Worm (Caenorhabditis elegans) whole organism, L3 larva: ENCODE data around the gene mrpl-36.
A peak's percentile ranks its signal among the peaks of the same experiment; 100 is the strongest.

Source experiments
- R02D3.7 ChIP-seq: fragments of 150-350 bp; optimal IDR thresholded peaks from 2 replicates; lab custom pipeline; 2014; ENCODE audit warnings: missing biosample characterization, missing genetic modification characterization
- ama-1 ChIP-seq: fragments of 150-350 bp; optimal IDR thresholded peaks from 2 replicates; lab custom pipeline; 2018
- ceh-16 ChIP-seq: sonication (generic microtip); optimal IDR thresholded peaks from 2 replicates; lab custom pipeline; 2017; ENCODE audit warnings: missing biosample characterization, missing genetic modification characterization
- ceh-28 ChIP-seq: fragments of 150-350 bp; optimal IDR thresholded peaks from 2 replicates; lab custom pipeline; 2014; ENCODE audit warnings: missing biosample characterization, missing genetic modification reagents, missing genetic modification characterization
- ceh-82 ChIP-seq: fragments of 150-350 bp; optimal IDR thresholded peaks from 2 replicates; lab custom pipeline; 2014; ENCODE audit warnings: missing biosample characterization, missing genetic modification characterization
- ceh-9 ChIP-seq: sonication (generic microtip); optimal IDR thresholded peaks from 2 replicates; lab custom pipeline; 2018; ENCODE audit warnings: missing biosample characterization, missing genetic modification characterization
- daf-12 ChIP-seq: fragments of 150-350 bp; optimal IDR thresholded peaks from 2 replicates; lab custom pipeline; 2014; ENCODE audit warnings: missing biosample characterization, missing genetic modification reagents, missing genetic modification characterization
- elt-1 ChIP-seq: fragments of 150-350 bp; optimal IDR thresholded peaks from 2 replicates; lab custom pipeline; 2014; ENCODE audit warnings: missing biosample characterization, missing genetic modification characterization
- elt-2 ChIP-seq: sonication (generic microtip); optimal IDR thresholded peaks from 2 replicates; lab custom pipeline; 2016; ENCODE audit warnings: missing genetic modification reagents, mild to moderate bottlenecking, missing genetic modification characterization, missing compliant biosample characterization
- elt-3 ChIP-seq, 3 experiments: fragments of 150-350 bp in 1 of 3; sonication (generic microtip) in 2 of 3; optimal IDR thresholded peaks; 2 replicates in 2 of 3; 4 replicates in 1 of 3; lab custom pipeline; 2014 to 2017; ENCODE audit warnings: missing biosample characterization in 3 of 3, missing genetic modification characterization in 3 of 3
- fkh-10 ChIP-seq: sonication (generic microtip); optimal IDR thresholded peaks from 2 replicates; lab custom pipeline; 2017; ENCODE audit warnings: missing biosample characterization, missing genetic modification reagents, missing genetic modification characterization
- fkh-2 ChIP-seq: fragments of 150-350 bp; optimal IDR thresholded peaks from 2 replicates; lab custom pipeline; 2014; ENCODE audit warnings: missing biosample characterization, missing genetic modification reagents, missing genetic modification characterization
- fos-1 ChIP-seq: fragments of 150-350 bp; optimal IDR thresholded peaks from 2 replicates; lab custom pipeline; 2014; ENCODE audit warnings: missing biosample characterization, missing genetic modification characterization
- hmg-11 ChIP-seq: sonication (generic microtip); optimal IDR thresholded peaks from 2 replicates; lab custom pipeline; 2016; ENCODE audit warnings: missing genetic modification characterization, missing compliant biosample characterization
- jun-1 ChIP-seq: fragments of 150-350 bp; optimal IDR thresholded peaks from 2 replicates; lab custom pipeline; 2014; ENCODE audit warnings: missing biosample characterization, missing genetic modification reagents, missing genetic modification characterization
- lin-15B ChIP-seq: fragments of 150-350 bp; optimal IDR thresholded peaks from 2 replicates; lab custom pipeline; 2014; ENCODE audit warnings: missing biosample characterization, missing genetic modification characterization
- lin-39 ChIP-seq: fragments of 150-350 bp; optimal IDR thresholded peaks from 2 replicates; lab custom pipeline; 2018; ENCODE audit warnings: missing biosample characterization, missing genetic modification reagents, missing genetic modification characterization
- lsy-12 ChIP-seq: sonication (generic microtip); optimal IDR thresholded peaks from 2 replicates; lab custom pipeline; 2016; ENCODE audit warnings: mild to moderate bottlenecking, missing genetic modification characterization, missing compliant biosample characterization
- nfya-1 ChIP-seq: sonication (generic microtip); optimal IDR thresholded peaks from 2 replicates; lab custom pipeline; 2017; ENCODE audit warnings: missing genetic modification characterization, mild to moderate bottlenecking, missing compliant biosample characterization, antibody characterized with exemption, moderate library complexity; ENCODE audit not compliant: insufficient read depth
- nhr-12 ChIP-seq: fragments of 150-350 bp; optimal IDR thresholded peaks from 2 replicates; lab custom pipeline; 2014; ENCODE audit warnings: missing biosample characterization, missing genetic modification characterization
- nhr-23 ChIP-seq: fragments of 150-350 bp; optimal IDR thresholded peaks from 2 replicates; lab custom pipeline; 2014; ENCODE audit warnings: missing biosample characterization, missing genetic modification reagents, missing genetic modification characterization
- nhr-237 ChIP-seq: fragments of 150-350 bp; optimal IDR thresholded peaks from 2 replicates; lab custom pipeline; 2014; ENCODE audit warnings: missing biosample characterization, missing genetic modification characterization
- nhr-28 ChIP-seq: fragments of 150-350 bp; optimal IDR thresholded peaks from 2 replicates; lab custom pipeline; 2014; ENCODE audit warnings: missing biosample characterization, missing genetic modification characterization
- nhr-43 ChIP-seq: sonication (generic microtip); optimal IDR thresholded peaks from 2 replicates; lab custom pipeline; 2016; ENCODE audit warnings: mild to moderate bottlenecking, missing genetic modification characterization, missing compliant biosample characterization; ENCODE audit not compliant: poor library complexity, severe bottlenecking
- nhr-67 ChIP-seq: fragments of 150-350 bp; optimal IDR thresholded peaks from 2 replicates; lab custom pipeline; 2014; ENCODE audit warnings: missing biosample characterization, missing genetic modification characterization
- pha-4 ChIP-seq: fragments of 150-350 bp; optimal IDR thresholded peaks from 2 replicates; lab custom pipeline; 2014; ENCODE audit warnings: missing biosample characterization, missing genetic modification reagents, missing genetic modification characterization
- pqm-1 ChIP-seq: fragments of 150-350 bp; optimal IDR thresholded peaks from 2 replicates; lab custom pipeline; 2017; ENCODE audit warnings: missing biosample characterization, missing genetic modification characterization, inconsistent platforms
- sea-2 ChIP-seq: fragments of 150-350 bp; sonication (generic microtip); optimal IDR thresholded peaks from 4 replicates; lab custom pipeline; 2014; ENCODE audit warnings: missing biosample characterization, missing genetic modification reagents, missing genetic modification characterization
- skn-1 ChIP-seq: fragments of 150-350 bp; optimal IDR thresholded peaks from 2 replicates; lab custom pipeline; 2014; ENCODE audit warnings: missing biosample characterization, missing genetic modification characterization
- snpc-4 ChIP-seq: fragments of 150-350 bp; optimal IDR thresholded peaks from 2 replicates; lab custom pipeline; 2014; ENCODE audit warnings: missing biosample characterization, missing genetic modification characterization
- tbx-2 ChIP-seq: sonication (generic microtip); optimal IDR thresholded peaks from 2 replicates; lab custom pipeline; 2016; ENCODE audit warnings: mild to moderate bottlenecking, missing genetic modification characterization, missing compliant biosample characterization
- unc-62 ChIP-seq: fragments of 150-350 bp; sonication (generic microtip); optimal IDR thresholded peaks from 4 replicates; lab custom pipeline; 2014; ENCODE audit warnings: missing biosample characterization, missing genetic modification reagents, missing genetic modification characterization
- ztf-4 ChIP-seq: fragments of 150-350 bp; optimal IDR thresholded peaks from 2 replicates; lab custom pipeline; 2014; ENCODE audit warnings: missing biosample characterization, missing genetic modification characterization

The mrpl-36 gene

DNA sequence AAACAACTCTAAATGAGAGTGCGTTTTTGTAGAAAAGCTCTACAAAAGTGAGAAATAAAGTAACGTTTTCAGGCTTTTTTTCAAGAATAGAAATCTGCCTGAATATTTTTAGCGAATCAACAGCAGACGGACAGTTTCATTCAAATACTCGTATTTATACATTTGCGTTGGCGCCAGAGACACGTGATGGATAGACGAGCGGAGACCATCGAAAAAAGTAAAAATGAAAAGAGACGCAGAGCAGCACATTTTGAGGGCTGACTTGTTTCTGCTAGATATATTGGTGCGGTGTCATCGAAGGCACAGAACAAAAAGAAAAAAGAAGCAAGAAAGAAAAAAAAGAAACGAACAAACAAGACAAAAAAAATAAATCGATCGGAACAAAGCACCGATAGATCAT, 21.9 kb downstream of the mrpl-36 start:
- TF ChIP-seq snpc-4 (peak; percentile 16), hmg-11 (tag; lab: Kevin White, UChicago) (peak; percentile 2), nfya-1 (tag; lab: Kevin White, UChicago) (peak; percentile 56), lsy-12 (tag; lab: Kevin White, UChicago) (peak; percentile 28), elt-2 (tag; lab: Kevin White, UChicago) (peak; percentile 27), pqm-1 (tag; lab: Kevin White, UChicago) (peak; percentile 7), daf-12 (tag; lab: Kevin White, UChicago) (no peak), skn-1 (peak; percentile 3), ceh-82 (tag; lab: Kevin White, UChicago) (no peak), ceh-9 (tag; lab: Kevin White, UChicago) (no peak), ama-1 (lab: Kevin White, UChicago) (peak; percentile 93), lin-39 (tag; lab: Kevin White, UChicago) (peak; percentile 36), lin-15B (tag; lab: Kevin White, UChicago) (peak; percentile 11), nhr-43 (tag; lab: Kevin White, UChicago) (peak; percentile 11), pha-4 (peak; percentile 89), jun-1 (tag; lab: Kevin White, UChicago) (peak; percentile 62), nhr-12 (tag; lab: Kevin White, UChicago) (no peak), elt-3 (tag; optimal IDR thresholded peaks at IDR 0.05; lab: Kevin White, UChicago) (no peak), nhr-237 (tag; lab: Kevin White, UChicago) (no peak)

DNA sequence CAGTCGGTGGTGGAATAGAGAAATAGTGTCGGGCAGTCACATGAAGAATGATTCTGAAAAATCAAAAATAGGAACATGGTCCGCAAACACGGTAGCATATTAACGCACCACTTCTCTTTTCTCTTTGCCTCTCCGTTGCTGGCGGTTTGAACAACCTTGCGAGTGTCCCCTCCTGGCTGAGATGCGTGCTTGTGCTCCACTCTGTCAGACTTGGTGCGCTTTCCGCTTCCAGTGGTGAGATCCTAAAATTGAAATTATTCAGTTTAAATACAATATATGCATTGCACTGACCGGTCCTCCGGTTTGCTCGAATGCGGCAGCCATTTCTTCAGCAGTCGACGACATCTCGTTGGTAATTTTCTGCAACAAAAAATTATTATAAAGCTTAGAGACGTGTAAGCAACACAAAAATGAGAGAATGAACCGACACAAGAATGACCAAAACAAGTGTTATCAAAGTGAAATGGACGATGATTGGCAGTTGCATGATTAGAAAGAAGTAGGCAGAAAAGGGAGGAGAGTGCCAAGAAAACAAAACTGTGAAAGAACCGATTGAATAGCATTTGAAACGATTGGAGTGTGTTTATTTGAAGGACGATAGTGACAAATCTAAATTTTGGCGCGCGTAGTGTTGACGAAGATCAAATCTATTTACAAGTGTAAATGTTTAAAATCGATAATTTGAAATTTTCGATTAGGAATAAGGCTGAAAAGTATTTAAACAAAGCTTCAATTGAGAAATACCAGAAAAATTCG, 22.7 kb downstream of the mrpl-36 start, which contains the start of gene ZK632.9:
ZK632.9 (minus strand) TSS at position 360 of the 756 bp plus-strand sequence.
- peak; percentile 21 for TF ChIP-seq nfya-1 (tag; lab: Kevin White, UChicago)
- TF ChIP-seq nhr-23 (tag; lab: Kevin White, UChicago), result no peak
- no peak for TF ChIP-seq ceh-9 (tag; lab: Kevin White, UChicago)
- TF ChIP-seq ama-1 (lab: Kevin White, UChicago), result peak; percentile 57
- no peak for TF ChIP-seq nhr-12 (tag; lab: Kevin White, UChicago)
- no peak for TF ChIP-seq fkh-2 (tag; lab: Kevin White, UChicago)
- TF ChIP-seq elt-1, result no peak
- peak; percentile 31 for TF ChIP-seq ceh-28 (tag; lab: Kevin White, UChicago)
- TF ChIP-seq tbx-2 (tag; lab: Kevin White, UChicago), result no peak
- no peak for TF ChIP-seq ceh-82 (tag; lab: Kevin White, UChicago)
- TF ChIP-seq nhr-237 (tag; lab: Kevin White, UChicago), result no peak
- no peak for TF ChIP-seq fkh-10 (GFP tag; lab: Kevin White, UChicago)
- no peak for TF ChIP-seq daf-12 (tag; lab: Kevin White, UChicago)
- no peak for TF ChIP-seq unc-62 (GFP tag; lab: Kevin White, UChicago)
- TF ChIP-seq elt-2 (tag; lab: Kevin White, UChicago), result peak; percentile 28
- peak; percentile 13 for TF ChIP-seq ztf-4 (tag; lab: Kevin White, UChicago)
- no peak for TF ChIP-seq fos-1
- TF ChIP-seq nhr-28 (tag; lab: Kevin White, UChicago), result no peak
- TF ChIP-seq ceh-16, result no peak

DNA sequence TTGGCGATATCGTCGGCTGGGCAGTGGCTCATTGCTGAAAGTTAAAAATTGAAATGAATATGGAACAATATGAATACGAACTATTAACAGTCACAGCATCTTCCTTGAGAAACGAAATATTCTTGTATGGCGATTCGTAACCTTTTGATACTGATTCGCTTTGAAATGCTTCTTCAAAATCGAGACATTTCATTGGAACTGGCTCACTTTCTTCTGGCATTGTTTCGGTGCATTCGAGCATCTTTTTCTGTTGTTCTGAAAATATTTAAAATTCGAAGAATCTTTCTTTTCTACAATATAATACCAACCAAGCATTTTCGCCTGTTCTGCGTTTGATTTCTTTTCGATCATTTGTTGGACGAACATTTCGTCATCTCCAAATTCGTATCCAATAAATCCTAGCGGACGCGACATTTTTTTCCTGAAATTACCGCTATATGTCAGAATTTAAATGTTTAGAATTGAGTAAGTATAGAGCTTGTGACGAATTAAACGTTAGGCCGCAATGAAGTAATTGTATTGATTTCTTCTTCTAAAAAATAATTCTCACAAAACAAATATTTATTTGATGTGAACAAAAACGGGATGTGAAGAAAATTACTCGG, 23.5 kb downstream of the mrpl-36 start, which contains the start of gene lin-52:
lin-52 (minus strand) TSS at position 421 of the 605 bp plus-strand sequence.
- TF ChIP-seq hmg-11 (tag; lab: Kevin White, UChicago) (no peak), ama-1 (lab: Kevin White, UChicago) (peak; percentile 82), R02D3.7 (tag; lab: Kevin White, UChicago) (no peak), nhr-67 (tag; lab: Kevin White, UChicago) (no peak), sea-2 (GFP tag; lab: Kevin White, UChicago) (no peak), lin-39 (tag; lab: Kevin White, UChicago) (no peak), pha-4 (peak; percentile 31), elt-2 (tag; lab: Kevin White, UChicago) (peak; percentile 7), nhr-43 (tag; lab: Kevin White, UChicago) (peak; percentile 15)
